Fruit fly (Drosophila melanogaster): Measurements from ENCODE around the gene Jhbp1.

Gene Jhbp1

dm6 chr3R:4970415-4971140 is 5.3 kb downstream of the Jhbp1 start (continued):
- TF ChIP-seq achi (GFP tag; optimal IDR thresholded peaks at IDR 0.05), result no peak
- no peak for TF ChIP-seq CG1621 (tag; optimal IDR thresholded peaks at IDR 0.05)
- TF ChIP-seq Hr38 (GFP tag; optimal IDR thresholded peaks at IDR 0.05), result no peak
- TF ChIP-seq CG6276 (GFP tag; optimal IDR thresholded peaks at IDR 0.05), result no peak
- peak; percentile 10 for TF ChIP-seq Hr4 (GFP tag; optimal IDR thresholded peaks at IDR 0.05)
- peak; percentile 48 for TF ChIP-seq Eip78C (GFP tag)
- no peak for TF ChIP-seq Smox (GFP tag; optimal IDR thresholded peaks at IDR 0.05)
- peak; percentile 11 for TF ChIP-seq Ets21C (GFP tag; optimal IDR thresholded peaks at IDR 0.05)
- TF ChIP-seq Ets96B (tag; optimal IDR thresholded peaks at IDR 0.05), result no peak
- no peak for TF ChIP-seq CG10631 (GFP tag; optimal IDR thresholded peaks at IDR 0.05)
- no peak for TF ChIP-seq svp (GFP tag)
- TF ChIP-seq net (GFP tag; optimal IDR thresholded peaks at IDR 0.05), result no peak
- TF ChIP-seq CG6808 (GFP tag; optimal IDR thresholded peaks at IDR 0.05), result no peak
- TF ChIP-seq ss (GFP tag; optimal IDR thresholded peaks at IDR 0.05), result no peak
- peak; percentile 5 for TF ChIP-seq CG3032 (tag; optimal IDR thresholded peaks at IDR 0.05)
- no peak for TF ChIP-seq CG8119 (GFP tag; IDR thresholded peaks at IDR 0.05)
- TF ChIP-seq OdsH (GFP tag; optimal IDR thresholded peaks at IDR 0.05), result no peak
- no peak for TF ChIP-seq CG10669 (GFP tag; optimal IDR thresholded peaks at IDR 0.05)
- no peak for TF ChIP-seq Sox102F (GFP tag; optimal IDR thresholded peaks at IDR 0.05)
- TF ChIP-seq CG3919 (GFP tag; optimal IDR thresholded peaks at IDR 0.05), result peak; percentile 8
- no peak for TF ChIP-seq CG6163 (GFP tag; IDR thresholded peaks at IDR 0.05)
- TF ChIP-seq CG6854 (GFP tag; optimal IDR thresholded peaks at IDR 0.05), result no peak
- TF ChIP-seq fd85E (GFP tag; optimal IDR thresholded peaks at IDR 0.05), result no peak
- TF ChIP-seq fd59A (GFP tag; optimal IDR thresholded peaks at IDR 0.05), result no peak
- TF ChIP-seq CG9139 (GFP tag; optimal IDR thresholded peaks at IDR 0.05), result no peak
- peak; percentile 59 for TF ChIP-seq Blimp-1 (GFP tag; optimal IDR thresholded peaks at IDR 0.05)
- no peak for TF ChIP-seq dac (GFP tag; optimal IDR thresholded peaks at IDR 0.05)
- TF ChIP-seq CG4318 (GFP tag; optimal IDR thresholded peaks at IDR 0.05), result no peak
- no peak for TF ChIP-seq Eip75B (GFP tag; optimal IDR thresholded peaks at IDR 0.05)
- TF ChIP-seq CG11762 (GFP tag; optimal IDR thresholded peaks at IDR 0.05; ENCODE audit: insufficient read depth), result no peak
- no peak for TF ChIP-seq Sox15 (GFP tag; optimal IDR thresholded peaks at IDR 0.05)
- no peak for TF ChIP-seq CG32006 (GFP tag; optimal IDR thresholded peaks at IDR 0.05)

dm6 chr3R:4972961-4973595 is 7.8 kb downstream of the Jhbp1 start:
- TF ChIP-seq CG16779 (tag; optimal IDR thresholded peaks at IDR 0.05) (no peak), CG6854 (GFP tag; optimal IDR thresholded peaks at IDR 0.05) (no peak), Eip78C (GFP tag) (peak; percentile 12), Eip75B (GFP tag; optimal IDR thresholded peaks at IDR 0.05) (no peak), CG3032 (tag; optimal IDR thresholded peaks at IDR 0.05) (no peak), svp (GFP tag) (no peak), dac (GFP tag; optimal IDR thresholded peaks at IDR 0.05) (no peak)

- TF ChIP-seq CG10631 (GFP tag; optimal IDR thresholded peaks at IDR 0.05), result peak; percentile 6
- TF ChIP-seq Ets96B (tag; optimal IDR thresholded peaks at IDR 0.05), result peak; percentile 24
- TF ChIP-seq ss (GFP tag; optimal IDR thresholded peaks at IDR 0.05), result peak in 1 of 2 experiments; percentile 91
- no peak for TF ChIP-seq CG1621 (tag; optimal IDR thresholded peaks at IDR 0.05)
- TF ChIP-seq Sox102F (GFP tag; optimal IDR thresholded peaks at IDR 0.05), result no peak
- TF ChIP-seq Hr38 (GFP tag; optimal IDR thresholded peaks at IDR 0.05), result no peak
- peak in 1 of 2 experiments; percentile 47 for TF ChIP-seq salr (GFP tag; optimal IDR thresholded peaks at IDR 0.05)
- no peak for TF ChIP-seq Sox15 (GFP tag; optimal IDR thresholded peaks at IDR 0.05)
- peak; percentile 0 for TF ChIP-seq CG3919 (GFP tag; optimal IDR thresholded peaks at IDR 0.05)
- TF ChIP-seq CG6854 (GFP tag; optimal IDR thresholded peaks at IDR 0.05), result no peak
- no peak for TF ChIP-seq dac (GFP tag; optimal IDR thresholded peaks at IDR 0.05)
- TF ChIP-seq dsx (GFP tag; optimal IDR thresholded peaks at IDR 0.05; ENCODE audit: poor library complexity, severe bottlenecking), result peak; percentile 65
- peak; percentile 16 for TF ChIP-seq pdm3 (GFP tag; optimal IDR thresholded peaks at IDR 0.05)
- TF ChIP-seq Smox (GFP tag; optimal IDR thresholded peaks at IDR 0.05), result no peak
- TF ChIP-seq CG8319 (GFP tag; optimal IDR thresholded peaks at IDR 0.05), result no peak
- no peak for TF ChIP-seq fd85E (GFP tag; optimal IDR thresholded peaks at IDR 0.05)
- no peak for TF ChIP-seq CG6808 (GFP tag; optimal IDR thresholded peaks at IDR 0.05)
- TF ChIP-seq Gug (GFP tag; IDR thresholded peaks at IDR 0.05), result no peak
- TF ChIP-seq eg (GFP tag; IDR thresholded peaks at IDR 0.05), result no peak
- no peak for TF ChIP-seq Blimp-1 (GFP tag; optimal IDR thresholded peaks at IDR 0.05)
- TF ChIP-seq lz (GFP tag; optimal IDR thresholded peaks at IDR 0.05), result no peak
- TF ChIP-seq esn (GFP tag; optimal IDR thresholded peaks at IDR 0.05), result peak; percentile 13
- TF ChIP-seq CG16779 (tag; optimal IDR thresholded peaks at IDR 0.05), result no peak
- no peak for TF ChIP-seq CG7368 (GFP tag; optimal IDR thresholded peaks at IDR 0.05)
- peak; percentile 18 for TF ChIP-seq CG6276 (GFP tag; optimal IDR thresholded peaks at IDR 0.05)
- TF ChIP-seq Sox14 (GFP tag; optimal IDR thresholded peaks at IDR 0.05), result no peak
Observed at dm6 chr3R:4973762-4974369, 8.6 kb downstream of the Jhbp1 start.

Measured in whole organism, prepupa.